Worm (Caenorhabditis elegans): ENCODE data around the gene M110.3.

DNA sequence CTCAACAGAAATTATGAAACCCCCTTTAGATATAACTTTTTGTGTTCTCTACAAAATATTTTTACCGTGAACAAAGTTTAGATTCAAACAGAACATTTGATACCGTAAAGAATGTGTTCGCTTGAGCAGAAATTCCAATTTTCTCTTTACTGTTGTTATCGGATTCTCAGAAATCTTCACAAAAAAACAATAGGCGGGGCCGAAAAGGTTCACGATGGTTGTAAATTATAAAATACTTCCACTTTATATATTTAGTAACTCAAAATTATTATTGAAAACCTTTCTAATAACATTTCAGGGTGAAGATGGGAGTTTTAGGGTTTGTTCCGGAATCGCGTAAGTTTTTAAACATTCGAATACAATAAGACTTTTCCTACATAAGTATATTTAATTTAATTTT is 21.7 kb upstream of the M110.3 start, which contains the start of gene nlp-5:
- TF ChIP-seq flt-1 (GFP tag; IDR thresholded peaks at IDR 0.05) (no peak), cog-1 (tag; optimal IDR thresholded peaks at IDR 0.05) (no peak), klf-2 (GFP tag; conservative IDR thresholded peaks at IDR 0.05) (no peak)
